Comparison of ENCODE assay signal across 1 fruit fly cellular context in the genomic region with DNA sequence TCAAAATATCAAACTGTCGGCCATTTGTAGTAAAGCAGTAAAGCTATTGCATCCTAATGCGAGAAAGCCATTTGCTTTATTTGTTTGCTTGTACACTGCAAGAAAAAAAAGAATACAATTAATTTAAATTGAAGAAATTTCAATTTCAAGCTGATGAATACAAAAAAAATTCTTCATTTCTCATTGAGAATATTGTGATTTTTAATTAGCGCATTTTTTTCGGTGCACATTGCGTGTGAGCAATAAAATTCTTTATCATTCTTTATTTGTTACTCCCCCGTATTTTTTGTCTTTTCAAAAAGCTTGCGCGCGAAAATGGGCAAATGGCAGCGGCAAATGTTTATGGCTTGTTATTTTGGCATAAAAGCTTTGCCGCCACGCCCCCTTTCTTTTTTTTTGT.
TF ChIP-seq lines count a peak whose summit lies in the region.

No protein-coding gene starts in this region.

TF ChIP-seq in whole organism, embryonic, 481 proteins besides CTCF, POLR2A, EP300 and RAD21 (continued from another document):
- peak; percentile 51 for TF ChIP-seq gem (tag; optimal IDR thresholded peaks at IDR 0.05; lab: Kevin White, UChicago)
- no peak for TF ChIP-seq Oaz (GFP tag; IDR thresholded peaks at IDR 0.05; lab: Robert Waterston, UW)
- no peak for TF ChIP-seq CG9817 (tag; optimal IDR thresholded peaks at IDR 0.05; lab: Kevin White, UChicago)
- TF ChIP-seq CG34422 (GFP tag; IDR thresholded peaks at IDR 0.05; lab: Robert Waterston, UW) = 0 out of 3 replicates have a peak, but pooled peaks have one; percentile 12
- no peak for TF ChIP-seq CG11456 (GFP tag; IDR thresholded peaks at IDR 0.05; lab: Robert Waterston, UW)
- peak; percentile 41 for TF ChIP-seq CG7839 (tag; optimal IDR thresholded peaks at IDR 0.05; lab: Kevin White, UChicago)
- peak; percentile 36; the same call in 2 of the 3 replicates for TF ChIP-seq tgo (GFP tag; IDR thresholded peaks at IDR 0.05; lab: Robert Waterston, UW)
- TF ChIP-seq CG17359 (tag; optimal IDR thresholded peaks at IDR 0.05; lab: Kevin White, UChicago) = peak; percentile 18
- TF ChIP-seq PHDP (tag; optimal IDR thresholded peaks at IDR 0.05; lab: Kevin White, UChicago) = no peak
- no peak for TF ChIP-seq ham (GFP tag; IDR thresholded peaks at IDR 0.05; lab: Robert Waterston, UW)
- no peak for TF ChIP-seq ATbp (GFP tag; optimal IDR thresholded peaks at IDR 0.05; lab: Kevin White, UChicago)
- peak; percentile 24 for TF ChIP-seq caup (GFP tag; optimal IDR thresholded peaks at IDR 0.05; lab: Kevin White, UChicago; ENCODE audit: severe bottlenecking)
- TF ChIP-seq CG12236 (GFP tag; optimal IDR thresholded peaks at IDR 0.05; lab: Kevin White, UChicago) = no peak
- TF ChIP-seq fd3F (GFP tag; optimal IDR thresholded peaks at IDR 0.05; lab: Kevin White, UChicago) = peak; percentile 2
- TF ChIP-seq Aef1 (GFP tag; IDR thresholded peaks at IDR 0.05; lab: Robert Waterston, UW) = peak; percentile 24; the same call in 1 of the 3 replicates
- TF ChIP-seq row (GFP tag; IDR thresholded peaks at IDR 0.05; lab: Robert Waterston, UW) = peak; percentile 50; the same call in 2 of the 3 replicates
- no peak for TF ChIP-seq CG10274 (GFP tag; optimal IDR thresholded peaks at IDR 0.05; lab: Kevin White, UChicago)
- 0 out of 2 replicates have a peak, but pooled peaks have one; percentile 8 for TF ChIP-seq ttk (GFP tag; IDR thresholded peaks at IDR 0.05; lab: Robert Waterston, UW)
- TF ChIP-seq vnd (GFP tag; IDR thresholded peaks at IDR 0.05; lab: Robert Waterston, UW; ENCODE audit: partially characterized antibody) = no peak
- no peak for TF ChIP-seq zfh1 (GFP tag; IDR thresholded peaks at IDR 0.05; lab: Robert Waterston, UW)
- TF ChIP-seq CG18599 (GFP tag; optimal IDR thresholded peaks at IDR 0.05; lab: Kevin White, UChicago) = peak; percentile 20
- TF ChIP-seq Tbp (GFP tag; optimal IDR thresholded peaks at IDR 0.05; lab: Kevin White, UChicago) = no peak
- TF ChIP-seq grau (tag; optimal IDR thresholded peaks at IDR 0.05; lab: Kevin White, UChicago) = peak; percentile 18
- TF ChIP-seq Rfx (GFP tag; IDR thresholded peaks at IDR 0.05; lab: Robert Waterston, UW) = peak; percentile 65
- no peak for TF ChIP-seq pan (optimal IDR thresholded peaks at IDR 0.05; lab: Kevin White, UChicago)
- no peak for TF ChIP-seq pan (GFP tag; optimal IDR thresholded peaks at IDR 0.05 in 1 of 2, IDR thresholded peaks at IDR 0.05 in 1 of 2)
- TF ChIP-seq yki (optimal IDR thresholded peaks at IDR 0.05; lab: Kevin White, UChicago) = no peak
- TF ChIP-seq D19B (GFP tag; optimal IDR thresholded peaks at IDR 0.05; lab: Kevin White, UChicago) = no peak
- TF ChIP-seq CG34224 (GFP tag; IDR thresholded peaks at IDR 0.05; lab: Robert Waterston, UW; ENCODE audit: partially characterized antibody) = no peak
- TF ChIP-seq CG15269 (tag; optimal IDR thresholded peaks at IDR 0.05; lab: Kevin White, UChicago) = peak; percentile 13
- TF ChIP-seq CG6272 (GFP tag; IDR thresholded peaks at IDR 0.05; lab: Robert Waterston, UW) = no peak
- peak; percentile 37; the same call in 1 of the 3 replicates for TF ChIP-seq Dbx (GFP tag; IDR thresholded peaks at IDR 0.05; lab: Robert Waterston, UW)
- peak; percentile 37 for TF ChIP-seq Ptx1 (GFP tag; IDR thresholded peaks at IDR 0.05; lab: Robert Waterston, UW)
- TF ChIP-seq ind (GFP tag; optimal IDR thresholded peaks at IDR 0.05; lab: Kevin White, UChicago) = peak; percentile 8
- peak; percentile 19 for TF ChIP-seq Fer3 (tag; optimal IDR thresholded peaks at IDR 0.05; lab: Kevin White, UChicago)
- peak; percentile 29; the same call in 1 of the 2 replicates for TF ChIP-seq Xrp1 (GFP tag; IDR thresholded peaks at IDR 0.05; lab: Robert Waterston, UW)
- no peak for TF ChIP-seq CG7786 (GFP tag; optimal IDR thresholded peaks at IDR 0.05; lab: Kevin White, UChicago)
- no peak for TF ChIP-seq pzg (GFP tag; optimal IDR thresholded peaks at IDR 0.05; lab: Kevin White, UChicago)
- peak; percentile 33 for TF ChIP-seq dmrt99B (tag; optimal IDR thresholded peaks at IDR 0.05; lab: Kevin White, UChicago)
- TF ChIP-seq sens (GFP tag; lab: Kevin White, UChicago) = peak; percentile 78
- no peak for TF ChIP-seq CG8281 (tag; optimal IDR thresholded peaks at IDR 0.05; lab: Kevin White, UChicago)
- peak; percentile 8 for TF ChIP-seq mam (GFP tag; optimal IDR thresholded peaks at IDR 0.05; lab: Kevin White, UChicago)
- peak; percentile 35; the same call in 1 of the 2 replicates for TF ChIP-seq ranshi (GFP tag; IDR thresholded peaks at IDR 0.05; lab: Robert Waterston, UW)
- 0 out of 2 replicates have a peak, but pooled peaks have one; percentile 9 for TF ChIP-seq CG6689 (GFP tag; IDR thresholded peaks at IDR 0.05; lab: Robert Waterston, UW)
- TF ChIP-seq Antp (GFP tag; optimal IDR thresholded peaks at IDR 0.05; lab: Kevin White, UChicago) = no peak
- peak; percentile 42; the same call in 1 of the 2 replicates for TF ChIP-seq lmd (GFP tag; IDR thresholded peaks at IDR 0.05; lab: Robert Waterston, UW)
- no peak for TF ChIP-seq CG16863 (GFP tag; optimal IDR thresholded peaks at IDR 0.05; lab: Kevin White, UChicago)
- peak; percentile 18; the same call in 1 of the 2 replicates for TF ChIP-seq MBD-R2 (GFP tag; IDR thresholded peaks at IDR 0.05; lab: Robert Waterston, UW)
- peak; percentile 54 for TF ChIP-seq CG2120 (GFP tag; optimal IDR thresholded peaks at IDR 0.05; lab: Kevin White, UChicago)
- TF ChIP-seq lab (GFP tag; optimal IDR thresholded peaks at IDR 0.05; lab: Kevin White, UChicago) = peak; percentile 27
- peak; percentile 21; the same call in 1 of the 3 replicates for TF ChIP-seq B-H1 (GFP tag; IDR thresholded peaks at IDR 0.05; lab: Robert Waterston, UW)
- peak; percentile 23 for TF ChIP-seq CoRest (tag; optimal IDR thresholded peaks at IDR 0.05; lab: Kevin White, UChicago)
